Worm (Caenorhabditis elegans): Measurements from ENCODE around the gene C41G6.12.

DNA sequence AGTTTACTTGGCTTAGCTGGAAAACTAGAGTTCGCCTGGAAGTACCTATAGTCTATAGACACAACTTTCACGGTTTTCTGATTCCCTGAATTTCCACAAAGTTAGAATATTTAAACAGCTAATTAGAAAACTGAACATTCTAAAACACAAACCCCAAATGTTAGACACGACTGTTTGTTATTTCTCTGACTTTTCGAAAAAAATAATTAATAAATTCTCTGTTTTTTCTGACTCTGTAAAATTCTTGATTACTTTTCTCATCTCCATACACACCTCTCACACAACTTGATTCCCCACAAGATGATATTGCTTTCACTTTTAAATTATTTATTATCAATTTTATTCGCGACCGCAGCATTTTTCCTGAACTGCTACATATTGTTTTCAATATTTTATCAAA lies 45.9 kb upstream of the C41G6.12 start, which contains the start of gene srbc-75:
- no peak for TF ChIP-seq nhr-237 (tag; optimal IDR thresholded peaks at IDR 0.05)
- no peak for TF ChIP-seq ceh-82 (tag; optimal IDR thresholded peaks at IDR 0.05)
- no peak for TF ChIP-seq skn-1 (tag; optimal IDR thresholded peaks at IDR 0.05)
- no peak for TF ChIP-seq nhr-11 (tag; optimal IDR thresholded peaks at IDR 0.05)

Measured in whole organism, L1 larva.